Fruit fly (Drosophila melanogaster): ENCODE measurements around the gene dpr10.

Gene dpr10

dm6 chr3L:10098015-10098414 is 87.9 kb downstream of the dpr10 start, which contains the start of gene Srg2:
Gene Srg2, minus strand, starts transcription at chr3L:10098115.
- TF ChIP-seq ttk (optimal IDR thresholded peaks at IDR 0.05) (no peak), insv (optimal IDR thresholded peaks at IDR 0.05) (no peak), Myc (optimal IDR thresholded peaks at IDR 0.05) (no peak), psq (optimal IDR thresholded peaks at IDR 0.05) (no peak), h (optimal IDR thresholded peaks at IDR 0.05) (no peak), Sin3A (optimal IDR thresholded peaks at IDR 0.05) (no peak)
